Worm (Caenorhabditis elegans) whole organism, L4/young adult: Measurements from ENCODE around the gene E02C12.8.

Experiments used
- W03F9.2 ChIP-seq: fragments of 150-350 bp; optimal IDR thresholded peaks from 2 replicates; lab custom pipeline; 2014; ENCODE audit warnings: missing biosample characterization, missing genetic modification characterization
- dao-5 ChIP-seq: sonication (generic microtip); optimal IDR thresholded peaks from 2 replicates; lab custom pipeline; 2016; ENCODE audit warnings: missing genotype, missing genetic modification characterization, moderate library complexity, missing compliant biosample characterization
- him-1 ChIP-seq: sonication (generic microtip); optimal IDR thresholded peaks from 2 replicates; lab custom pipeline; 2016; ENCODE audit warnings: missing genotype, missing genetic modification reagents, missing genetic modification characterization, missing compliant biosample characterization

- TF ChIP-seq him-1 (tag; lab: Kevin White, UChicago) (no peak), dao-5 (tag; lab: Kevin White, UChicago) (no peak), W03F9.2 (no peak)
Observed at ce11 chrV:9333316-9334048, 39.9 kb downstream of the E02C12.8 start, which contains the start of gene acl-14.
